Worm (Caenorhabditis elegans): ENCODE data around the gene srz-101.

The srz-101 gene

ce11 chrV:16731600-16731999, 37.0 kb downstream of the srz-101 start, which contains the start of gene srz-100:
Gene srz-100 (plus strand): TSS chrV:16731900.
- no peak for TF ChIP-seq mab-5 (tag; optimal IDR thresholded peaks at IDR 0.05)
- TF ChIP-seq lsy-2 (tag; optimal IDR thresholded peaks at IDR 0.05) = no peak
- no peak for TF ChIP-seq elt-1 (tag; optimal IDR thresholded peaks at IDR 0.05; ENCODE audit: borderline replicate concordance, insufficient read depth)
- no peak for TF ChIP-seq bed-3 (GFP tag; optimal IDR thresholded peaks at IDR 0.05)
- no peak for TF ChIP-seq ces-1 (GFP tag; optimal IDR thresholded peaks at IDR 0.05)
- no peak for TF ChIP-seq nhr-28 (tag; optimal IDR thresholded peaks at IDR 0.05)
- TF ChIP-seq unc-120 (tag; optimal IDR thresholded peaks at IDR 0.05; ENCODE audit: poor library complexity, severe bottlenecking) = no peak
- TF ChIP-seq sptf-1 (tag; optimal IDR thresholded peaks at IDR 0.05) = no peak
- TF ChIP-seq lin-32 (GFP tag; optimal IDR thresholded peaks at IDR 0.05) = no peak
- no peak for TF ChIP-seq snpc-4 (tag; optimal IDR thresholded peaks at IDR 0.05)
- no peak for TF ChIP-seq nhr-237 (tag; optimal IDR thresholded peaks at IDR 0.05)
- no peak for TF ChIP-seq mep-1 (tag; optimal IDR thresholded peaks at IDR 0.05)
- no peak for TF ChIP-seq nhr-2 (tag; optimal IDR thresholded peaks at IDR 0.05)
- TF ChIP-seq hlh-1 (tag; optimal IDR thresholded peaks at IDR 0.05) = no peak
- no peak for TF ChIP-seq ztf-11 (tag; optimal IDR thresholded peaks at IDR 0.05)
- no peak for TF ChIP-seq ham-2 (GFP tag; optimal IDR thresholded peaks at IDR 0.05)
- no peak for TF ChIP-seq blmp-1 (tag; optimal IDR thresholded peaks at IDR 0.05)
- no peak for TF ChIP-seq pha-4 (tag; optimal IDR thresholded peaks at IDR 0.05)

DNA sequence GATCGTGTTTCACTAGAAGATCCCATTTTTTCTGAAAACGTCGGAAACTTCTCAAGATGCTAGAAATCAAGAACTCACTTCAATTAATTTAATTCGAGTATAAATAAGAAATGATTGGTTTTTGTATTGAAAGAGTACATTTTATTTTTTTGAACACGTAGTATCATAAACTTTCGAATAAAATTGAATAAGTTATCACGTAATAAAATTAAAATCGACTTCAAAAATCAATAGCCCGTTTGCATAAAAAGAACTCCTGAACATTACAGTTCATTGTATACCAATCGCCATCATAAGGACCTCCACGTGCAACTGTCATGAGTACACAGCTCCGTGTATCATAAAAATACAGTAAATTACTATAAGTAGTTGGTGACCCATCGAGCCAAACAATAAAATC, 39.0 kb downstream of the srz-101 start, which contains the start of gene T25E12.16:
T25E12.16 (minus strand) TSS at position 101 of the 400 bp plus-strand sequence.
- no peak for TF ChIP-seq flh-1 (GFP tag; optimal IDR thresholded peaks at IDR 0.05)
- TF ChIP-seq nhr-2 (tag; optimal IDR thresholded peaks at IDR 0.05) = no peak
- TF ChIP-seq zip-8 (tag; optimal IDR thresholded peaks at IDR 0.05) = no peak
- no peak for TF ChIP-seq M03D4.4 (tag; optimal IDR thresholded peaks at IDR 0.05)
- no peak for TF ChIP-seq lin-13 (tag; optimal IDR thresholded peaks at IDR 0.05)
- TF ChIP-seq ceh-83 (GFP tag; optimal IDR thresholded peaks at IDR 0.05) = no peak
- no peak for TF ChIP-seq elt-3 (tag; optimal IDR thresholded peaks at IDR 0.05)
- TF ChIP-seq sem-2 (GFP tag; optimal IDR thresholded peaks at IDR 0.05) = no peak
- TF ChIP-seq unc-62 (GFP tag; optimal IDR thresholded peaks at IDR 0.05) = no peak
- TF ChIP-seq unc-120 (tag; optimal IDR thresholded peaks at IDR 0.05; ENCODE audit: poor library complexity, severe bottlenecking) = no peak
- TF ChIP-seq ces-1 (GFP tag; optimal IDR thresholded peaks at IDR 0.05) = no peak
- TF ChIP-seq unc-39 (tag; optimal IDR thresholded peaks at IDR 0.05) = no peak
- TF ChIP-seq nhr-76 (tag; optimal IDR thresholded peaks at IDR 0.05) = no peak
- TF ChIP-seq ham-2 (GFP tag; optimal IDR thresholded peaks at IDR 0.05) = no peak

- TF ChIP-seq cnd-1 (tag; optimal IDR thresholded peaks at IDR 0.05) (no peak), ceh-43 (GFP tag; optimal IDR thresholded peaks at IDR 0.05) (no peak), pha-4 (tag; optimal IDR thresholded peaks at IDR 0.05) (no peak)
These were observed 40.9 kb downstream of the srz-101 start, which contains the start of the genes clec-38 and clec-34 for ce11 chrV:16735518-16735917. Gene clec-38 (minus strand): TSS chrV:16735618. Gene clec-34 (plus strand): TSS chrV:16735765.

- TF ChIP-seq mab-5 (tag; optimal IDR thresholded peaks at IDR 0.05) (no peak), mls-2 (tag; optimal IDR thresholded peaks at IDR 0.05) (no peak), elt-3 (tag; optimal IDR thresholded peaks at IDR 0.05) (no peak), bed-3 (GFP tag; optimal IDR thresholded peaks at IDR 0.05) (no peak), nhr-2 (tag; optimal IDR thresholded peaks at IDR 0.05) (no peak), hlh-1 (tag; optimal IDR thresholded peaks at IDR 0.05) (no peak), ceh-43 (GFP tag; optimal IDR thresholded peaks at IDR 0.05) (no peak), flh-1 (GFP tag; optimal IDR thresholded peaks at IDR 0.05) (no peak), lsy-2 (tag; optimal IDR thresholded peaks at IDR 0.05) (no peak), ham-2 (GFP tag; optimal IDR thresholded peaks at IDR 0.05) (no peak), unc-120 (tag; optimal IDR thresholded peaks at IDR 0.05; ENCODE audit: poor library complexity, severe bottlenecking) (no peak), unc-62 (GFP tag; optimal IDR thresholded peaks at IDR 0.05) (no peak), pha-4 (tag; optimal IDR thresholded peaks at IDR 0.05) (no peak)
These were observed 44.5 kb downstream of the srz-101 start, which contains the start of the genes clec-29 and clec-39 for ce11 chrV:16739100-16739499. Gene clec-29 (minus strand): TSS chrV:16739200. Gene clec-39 (plus strand): TSS chrV:16739268.

DNA sequence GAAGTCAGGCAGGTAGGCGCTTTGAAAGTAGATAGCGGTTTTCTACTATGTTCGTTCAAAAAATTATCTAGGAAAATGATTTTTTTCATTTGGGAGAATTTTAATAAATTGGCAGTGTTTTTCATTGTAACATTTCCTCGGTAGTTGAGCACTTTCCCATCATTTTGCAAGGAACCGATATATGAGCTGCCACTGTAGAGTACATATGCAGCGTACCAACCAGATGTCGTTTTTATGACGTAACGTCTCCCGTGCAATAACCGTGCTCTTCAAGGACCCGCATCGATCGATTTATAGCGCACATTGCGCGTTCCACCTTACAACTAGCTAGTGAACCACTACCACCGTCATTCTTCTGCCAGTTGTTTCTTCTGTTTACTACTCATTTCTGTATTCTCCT, 47.5 kb downstream of the srz-101 start, which contains the start of gene T25E12.6:
T25E12.6 (plus strand) TSS at position 301 of the 400 bp plus-strand sequence.
- no peak for TF ChIP-seq pha-4 (tag; optimal IDR thresholded peaks at IDR 0.05)
- no peak for TF ChIP-seq unc-39 (tag; optimal IDR thresholded peaks at IDR 0.05)
- TF ChIP-seq hlh-1 (tag; optimal IDR thresholded peaks at IDR 0.05) = no peak
- no peak for TF ChIP-seq blmp-1 (tag; optimal IDR thresholded peaks at IDR 0.05)
- no peak for TF ChIP-seq ceh-83 (GFP tag; optimal IDR thresholded peaks at IDR 0.05)
- no peak for TF ChIP-seq mab-5 (tag; optimal IDR thresholded peaks at IDR 0.05)
- no peak for TF ChIP-seq ztf-11 (tag; optimal IDR thresholded peaks at IDR 0.05)
- TF ChIP-seq ceh-39 (tag; optimal IDR thresholded peaks at IDR 0.05) = peak; percentile 25
- no peak for TF ChIP-seq lin-32 (GFP tag; optimal IDR thresholded peaks at IDR 0.05)
- peak; percentile 46 for TF ChIP-seq cnd-1 (tag; optimal IDR thresholded peaks at IDR 0.05)
- peak; percentile 41 for TF ChIP-seq zip-8 (tag; optimal IDR thresholded peaks at IDR 0.05)
- no peak for TF ChIP-seq snpc-4 (tag; optimal IDR thresholded peaks at IDR 0.05)
- no peak for TF ChIP-seq elt-3 (tag; optimal IDR thresholded peaks at IDR 0.05)
- TF ChIP-seq nhr-2 (tag; optimal IDR thresholded peaks at IDR 0.05) = no peak
- TF ChIP-seq elt-1 (tag; optimal IDR thresholded peaks at IDR 0.05; ENCODE audit: borderline replicate concordance, insufficient read depth) = no peak
